Fruit fly (Drosophila melanogaster) whole organism, wandering third instar larva: ENCODE results near the gene Ogg1.

Experiments
- Abd-B ChIP-seq: fragments of >200 bp; optimal IDR thresholded peaks from 2 replicates; lab custom pipeline; 2017; ENCODE audit warnings: missing biosample characterization, missing genetic modification characterization
- CG32264 ChIP-seq: fragments of 200-800 bp; sonication (Bioruptor generic); optimal IDR thresholded peaks from 2 replicates; lab custom pipeline; 2016; ENCODE audit warnings: missing biosample characterization, missing genetic modification characterization
- CrebA ChIP-seq: fragments of 200-800 bp; sonication (Bioruptor generic); optimal IDR thresholded peaks from 2 replicates; lab custom pipeline; 2016; ENCODE audit warnings: missing biosample characterization, mild to moderate bottlenecking, missing genetic modification characterization, borderline replicate concordance
- Dfd ChIP-seq: fragments of >200 bp; optimal IDR thresholded peaks from 2 replicates; lab custom pipeline; 2017; ENCODE audit warnings: missing biosample characterization, missing genetic modification characterization
- Dif ChIP-seq: fragments of 200-275, 200-300 bp; sonication (Bioruptor generic); optimal IDR thresholded peaks from 2 replicates; lab custom pipeline; 2018; ENCODE audit warnings: missing biosample characterization, missing genetic modification characterization; ENCODE audit not compliant: partially characterized antibody
- GATAd ChIP-seq: sonication (Bioruptor generic); optimal IDR thresholded peaks from 2 replicates; lab custom pipeline; 2016; ENCODE audit warnings: missing biosample characterization, missing genetic modification characterization
- HLH106 ChIP-seq: fragments of 200-800 bp; optimal IDR thresholded peaks from 3 replicates; lab custom pipeline; 2019; ENCODE audit warnings: missing biosample characterization, mild to moderate bottlenecking, missing genetic modification characterization, moderate library complexity
- Hr78 ChIP-seq: fragments of >200 bp; optimal IDR thresholded peaks from 2 replicates; lab custom pipeline; 2017; ENCODE audit warnings: missing biosample characterization, missing genetic modification characterization
- Hr83 ChIP-seq: fragments of 200-300 bp; sonication (Bioruptor generic); optimal IDR thresholded peaks from 2 replicates; lab custom pipeline; 2016; ENCODE audit warnings: missing biosample characterization, mild to moderate bottlenecking, missing genetic modification characterization, moderate library complexity; ENCODE audit not compliant: poor library complexity, severe bottlenecking
- Jra ChIP-seq: sonication (Bioruptor generic); optimal IDR thresholded peaks from 2 replicates; lab custom pipeline; 2016; ENCODE audit warnings: missing biosample characterization, missing genetic modification characterization
- Mio ChIP-seq: sonication (Bioruptor generic); optimal IDR thresholded peaks from 2 replicates; lab custom pipeline; 2016; ENCODE audit warnings: missing biosample characterization, missing genetic modification characterization
- Myc ChIP-seq: fragments of >200 bp; optimal IDR thresholded peaks from 2 replicates; lab custom pipeline; 2017
- OdsH ChIP-seq: fragments of 200-800 bp; sonication (Bioruptor generic); optimal IDR thresholded peaks from 2 replicates; lab custom pipeline; 2016; ENCODE audit warnings: missing biosample characterization, mild to moderate bottlenecking, missing genetic modification characterization
- Rel ChIP-seq, 2 experiments: fragments of 200-800 bp; sonication (Bioruptor generic) in 1 of 2; optimal IDR thresholded peaks; 2 replicates in 1 of 2; 3 replicates in 1 of 2; lab custom pipeline; 2016 to 2019; ENCODE audit warnings: mild to moderate bottlenecking in 2 of 2, missing biosample characterization in 2 of 2, missing genetic modification characterization in 2 of 2, moderate library complexity in 1 of 2
- Sp1 ChIP-seq: fragments of 200-800 bp; sonication (Bioruptor generic); optimal IDR thresholded peaks from 3 replicates; lab custom pipeline; 2019; ENCODE audit warnings: missing biosample characterization, mild to moderate bottlenecking, missing genetic modification characterization, moderate library complexity
- br ChIP-seq: fragments of 200-800 bp; sonication (Bioruptor generic); optimal IDR thresholded peaks from 2 replicates; lab custom pipeline; 2016; ENCODE audit warnings: missing biosample characterization, missing genetic modification characterization
- dl ChIP-seq, 2 experiments: fragments of 175-275, 200-275 bp in 1 of 2; fragments of 200-275 bp in 1 of 2; sonication (Bioruptor generic); optimal IDR thresholded peaks; lab custom pipeline; 2018; ENCODE audit warnings: mild to moderate bottlenecking in 2 of 2, missing biosample characterization in 2 of 2, missing genetic modification characterization in 2 of 2, moderate library complexity in 2 of 2; ENCODE audit not compliant: partially characterized antibody in 2 of 2, insufficient read depth in 1 of 2
- dsf ChIP-seq: sonication (Bioruptor generic); optimal IDR thresholded peaks from 2 replicates; lab custom pipeline; 2016; ENCODE audit warnings: missing biosample characterization, missing genetic modification characterization, borderline replicate concordance
- foxo ChIP-seq, 2 experiments: fragments of 200-800 bp; sonication (Bioruptor generic); optimal IDR thresholded peaks; 2 replicates in 1 of 2; 3 replicates in 1 of 2; lab custom pipeline; 2016 to 2017; ENCODE audit warnings: missing biosample characterization in 2 of 2, missing genetic modification characterization in 2 of 2
- fru ChIP-seq: fragments of 200-800 bp; sonication (Bioruptor generic); optimal IDR thresholded peaks from 3 replicates; lab custom pipeline; 2016; ENCODE audit warnings: missing biosample characterization, mild to moderate bottlenecking, missing genetic modification characterization
- h ChIP-seq: fragments of 200-800 bp; sonication (Bioruptor generic); optimal IDR thresholded peaks from 3 replicates; lab custom pipeline; 2016; ENCODE audit warnings: missing biosample characterization, mild to moderate bottlenecking, missing genetic modification characterization
- jim ChIP-seq: fragments of 175-275, 200-325 bp; sonication (Bioruptor generic); optimal IDR thresholded peaks from 2 replicates; lab custom pipeline; 2016; ENCODE audit warnings: missing biosample characterization, mild to moderate bottlenecking, missing genetic modification characterization
- lola ChIP-seq: fragments of >200 bp; optimal IDR thresholded peaks from 2 replicates; lab custom pipeline; 2017; ENCODE audit warnings: missing biosample characterization, missing genetic modification characterization
- pan ChIP-seq: fragments of >200 bp; optimal IDR thresholded peaks from 2 replicates; lab custom pipeline; 2017
- sage ChIP-seq: fragments of 200-800 bp; sonication (Bioruptor generic); optimal IDR thresholded peaks from 2 replicates; lab custom pipeline; 2016; ENCODE audit warnings: missing biosample characterization, mild to moderate bottlenecking, missing genetic modification characterization
- sv ChIP-seq: fragments of 200-800 bp; sonication (Bioruptor generic); optimal IDR thresholded peaks from 3 replicates; lab custom pipeline; 2016; ENCODE audit warnings: missing biosample characterization, missing genetic modification characterization
- tai ChIP-seq: sonication (Bioruptor generic); optimal IDR thresholded peaks from 2 replicates; lab custom pipeline; 2016; ENCODE audit warnings: missing biosample characterization, missing genetic modification characterization
- usp ChIP-seq: fragments of >200 bp; optimal IDR thresholded peaks from 2 replicates; lab custom pipeline; 2017; ENCODE audit warnings: missing biosample characterization, missing genetic modification characterization
- woc ChIP-seq: sonication (Bioruptor generic); optimal IDR thresholded peaks from 2 replicates; lab custom pipeline; 2016; ENCODE audit warnings: missing biosample characterization, mild to moderate bottlenecking, missing genetic modification characterization

Ogg1 gene

dm6 chrX:8681822-8682632, 8.1 kb upstream of the Ogg1 start:
- TF ChIP-seq Abd-B (GFP tag; lab: Kevin White, UChicago) = no peak
- TF ChIP-seq Sp1 (GFP tag; lab: Kevin White, UChicago) = peak; percentile 9
- no peak for TF ChIP-seq HLH106 (tag; lab: Kevin White, UChicago)
- TF ChIP-seq Dfd (GFP tag; lab: Kevin White, UChicago) = no peak
- TF ChIP-seq jim (GFP tag; lab: Kevin White, UChicago) = peak; percentile 38
- TF ChIP-seq dl (GFP tag; optimal IDR thresholded peaks at IDR 0.05; lab: Kevin White, UChicago; ENCODE audit: insufficient read depth in 1 of 2, partially characterized antibody in 2 of 2) = peak in 1 of 2 experiments; percentile 34
- TF ChIP-seq woc (GFP tag; lab: Kevin White, UChicago) = no peak

- TF ChIP-seq Rel (GFP tag; optimal IDR thresholded peaks at IDR 0.05; lab: Kevin White, UChicago) = no peak
- no peak for TF ChIP-seq Rel (tag; optimal IDR thresholded peaks at IDR 0.05; lab: Kevin White, UChicago)
- TF ChIP-seq CG32264 (GFP tag; lab: Kevin White, UChicago) = no peak
- no peak for TF ChIP-seq foxo (GFP tag; optimal IDR thresholded peaks at IDR 0.05; lab: Kevin White, UChicago)
- TF ChIP-seq lola (GFP tag; lab: Kevin White, UChicago) = no peak
- TF ChIP-seq Hr83 = no peak
- no peak for TF ChIP-seq usp
Observed at dm6 chrX:8685394-8685793, 4.7 kb upstream of the Ogg1 start.

- TF ChIP-seq Hr83 = no peak
- TF ChIP-seq Myc (lab: Kevin White, UChicago) = no peak
- no peak for TF ChIP-seq Dfd (GFP tag; lab: Kevin White, UChicago)
- TF ChIP-seq Jra = no peak
- no peak for TF ChIP-seq fru
Observed at dm6 chrX:8693520-8693919, 3.4 kb downstream of the Ogg1 start, which contains the start of gene CG11294. TSS of gene CG11294 (minus strand) at chrX:8693620.

- TF ChIP-seq Sp1 (GFP tag; lab: Kevin White, UChicago) (peak; percentile 4), Hr78 (GFP tag; lab: Kevin White, UChicago) (no peak)
Observed at dm6 chrX:8694066-8694822, 4.1 kb downstream of the Ogg1 start.

- TF ChIP-seq Dfd (GFP tag; lab: Kevin White, UChicago) = peak; percentile 74
- no peak for TF ChIP-seq h (GFP tag; lab: Kevin White, UChicago)
Observed at dm6 chrX:8694823-8695492, 4.8 kb downstream of the Ogg1 start.

- no peak for TF ChIP-seq woc (GFP tag; lab: Kevin White, UChicago)
- no peak for TF ChIP-seq dsf (GFP tag; lab: Kevin White, UChicago)
- peak; percentile 14 for TF ChIP-seq Dfd (GFP tag; lab: Kevin White, UChicago)
- TF ChIP-seq sage = no peak
- no peak for TF ChIP-seq tai (GFP tag; lab: Kevin White, UChicago)
- TF ChIP-seq sv (GFP tag; lab: Kevin White, UChicago) = no peak
- TF ChIP-seq dl (GFP tag; optimal IDR thresholded peaks at IDR 0.05; lab: Kevin White, UChicago; ENCODE audit: insufficient read depth in 1 of 2, partially characterized antibody in 2 of 2) = no peak
Observed at dm6 chrX:8696106-8696595, 6.0 kb downstream of the Ogg1 start.

- TF ChIP-seq jim (GFP tag; lab: Kevin White, UChicago) (no peak), Dfd (GFP tag; lab: Kevin White, UChicago) (no peak), usp (no peak), Mio (GFP tag; lab: Kevin White, UChicago) (peak; percentile 81), lola (GFP tag; lab: Kevin White, UChicago) (no peak), pan (lab: Kevin White, UChicago) (no peak), sage (peak; percentile 87), CrebA (GFP tag; lab: Kevin White, UChicago) (no peak), GATAd (GFP tag; lab: Kevin White, UChicago) (peak; percentile 84), Rel (GFP tag; optimal IDR thresholded peaks at IDR 0.05; lab: Kevin White, UChicago) (peak; percentile 35), Rel (tag; optimal IDR thresholded peaks at IDR 0.05; lab: Kevin White, UChicago) (peak; percentile 75), OdsH (GFP tag; lab: Kevin White, UChicago) (peak; percentile 93), HLH106 (tag; lab: Kevin White, UChicago) (peak; percentile 96), sv (GFP tag; lab: Kevin White, UChicago) (peak; percentile 90), dl (GFP tag; optimal IDR thresholded peaks at IDR 0.05; lab: Kevin White, UChicago; ENCODE audit: insufficient read depth in 1 of 2, partially characterized antibody in 2 of 2) (no peak), h (GFP tag; lab: Kevin White, UChicago) (peak; percentile 96), Dif (GFP tag; lab: Kevin White, UChicago) (no peak), Sp1 (GFP tag; lab: Kevin White, UChicago) (peak; percentile 93), br (GFP tag; lab: Kevin White, UChicago) (peak; percentile 95), Jra (peak; percentile 90), foxo (GFP tag; optimal IDR thresholded peaks at IDR 0.05; lab: Kevin White, UChicago) (peak; percentile 3 to 97), dsf (GFP tag; lab: Kevin White, UChicago) (peak; percentile 73)
Observed at dm6 chrX:8709234-8709843, 19.2 kb downstream of the Ogg1 start, which contains the start of gene Hexo2. TSS of gene Hexo2 (plus strand) at chrX:8709652.
